Worm (Caenorhabditis elegans) whole organism, L1 larva: ENCODE measurements around the gene F14F7.4.

Source experiments
- C16A3.4 ChIP-seq: fragments of 150-350 bp; optimal IDR thresholded peaks from 2 replicates; lab custom pipeline; 2014; ENCODE audit warnings: missing biosample characterization, missing genetic modification characterization
- Y116A8C.19 ChIP-seq: sonication (generic microtip); optimal IDR thresholded peaks from 2 replicates; lab custom pipeline; 2016; ENCODE audit warnings: missing compliant biosample characterization, missing genetic modification characterization, borderline replicate concordance
- aha-1 ChIP-seq: fragments of 150-350 bp; optimal IDR thresholded peaks from 2 replicates; lab custom pipeline; 2014; ENCODE audit warnings: missing biosample characterization, missing genetic modification characterization
- aly-2 ChIP-seq: fragments of 150-350 bp; optimal IDR thresholded peaks from 2 replicates; lab custom pipeline; 2014; ENCODE audit warnings: missing biosample characterization, missing genetic modification characterization
- ama-1 ChIP-seq: fragments of 150-350 bp; optimal IDR thresholded peaks from 2 replicates; lab custom pipeline; 2014
- ceh-8 ChIP-seq: fragments of 200-800 bp; sonication (Bioruptor generic); optimal IDR thresholded peaks from 2 replicates; lab custom pipeline; 2018; ENCODE audit warnings: mild to moderate bottlenecking, missing genetic modification characterization, moderate library complexity, missing compliant biosample characterization
- ceh-88 ChIP-seq: fragments of 200-800 bp; sonication (Bioruptor generic); IDR thresholded peaks from 2 replicates; pipeline ENCODE4 v1.3.6; 2022; ENCODE audit warnings: missing genetic modification characterization, missing compliant biosample characterization
- ces-1 ChIP-seq: fragments of 150-350 bp; optimal IDR thresholded peaks from 2 replicates; lab custom pipeline; 2014; ENCODE audit warnings: missing biosample characterization, missing genetic modification reagents, missing genetic modification characterization
- efl-1 ChIP-seq, 4 experiments: fragments of 150-350 bp; optimal IDR thresholded peaks in 3 of 4; peaks in 1 of 4; 1 replicate in 1 of 4; 2 replicates in 3 of 4; lab custom pipeline; 2014; ENCODE audit warnings: missing biosample characterization in 2 of 4, missing genetic modification characterization in 2 of 4, missing genetic modification reagents in 2 of 4
- egl-13 ChIP-seq: sonication (generic microtip); optimal IDR thresholded peaks from 2 replicates; lab custom pipeline; 2016; ENCODE audit warnings: missing genotype, missing genetic modification reagents, missing genetic modification characterization, missing compliant biosample characterization
- elt-3 ChIP-seq, 6 experiments: fragments of 150-350 bp in 1 of 6; sonication (generic microtip); optimal IDR thresholded peaks; 2 replicates each; lab custom pipeline; 2017 to 2018; ENCODE audit warnings: missing biosample characterization in 6 of 6, missing genetic modification characterization in 6 of 6, inconsistent platforms in 1 of 6
- fkh-10 ChIP-seq: sonication (generic microtip); optimal IDR thresholded peaks from 2 replicates; lab custom pipeline; 2017; ENCODE audit warnings: missing biosample characterization, missing genetic modification reagents, missing genetic modification characterization
- fos-1 ChIP-seq: fragments of 150-350 bp; optimal IDR thresholded peaks from 2 replicates; lab custom pipeline; 2014; ENCODE audit warnings: missing biosample characterization, missing genetic modification characterization
- grh-1 ChIP-seq: fragments of 200-800 bp; sonication (Bioruptor generic); IDR thresholded peaks from 2 replicates; pipeline ENCODE4 v1.3.6; 2022; ENCODE audit warnings: missing genetic modification reagents, missing genetic modification characterization, missing compliant biosample characterization
- hlh-17 ChIP-seq: fragments of 200-800 bp; sonication (Bioruptor generic); optimal IDR thresholded peaks from 2 replicates; lab custom pipeline; 2018; ENCODE audit warnings: missing genetic modification characterization, mild to moderate bottlenecking, missing compliant biosample characterization, moderate library complexity, borderline replicate concordance
- hlh-4 ChIP-seq: sonication (generic microtip); optimal IDR thresholded peaks from 2 replicates; lab custom pipeline; 2016; ENCODE audit warnings: mild to moderate bottlenecking, missing genetic modification characterization, missing compliant biosample characterization
- hpl-2 ChIP-seq: fragments of 150-350 bp; optimal IDR thresholded peaks from 2 replicates; lab custom pipeline; 2014; ENCODE audit warnings: missing biosample characterization, missing genetic modification reagents, missing genetic modification characterization
- irx-1 ChIP-seq: sonication (generic microtip); optimal IDR thresholded peaks from 2 replicates; lab custom pipeline; 2016; ENCODE audit warnings: missing genetic modification characterization, missing compliant biosample characterization
- lin-13 ChIP-seq: fragments of 150-350 bp; optimal IDR thresholded peaks from 2 replicates; lab custom pipeline; 2014; ENCODE audit warnings: missing biosample characterization, missing genetic modification reagents, missing genetic modification characterization
- lin-14 ChIP-seq: fragments of 200-800 bp; sonication (Bioruptor generic); optimal IDR thresholded peaks from 2 replicates; lab custom pipeline; 2018; ENCODE audit warnings: mild to moderate bottlenecking, missing genetic modification characterization, moderate library complexity, missing compliant biosample characterization
- lin-15B ChIP-seq: fragments of 150-350 bp; sonication (generic microtip); optimal IDR thresholded peaks from 3 replicates; lab custom pipeline; 2014; ENCODE audit warnings: missing biosample characterization, missing genetic modification characterization
- lin-35 ChIP-seq, 2 experiments: fragments of 150-350 bp; optimal IDR thresholded peaks; 2 replicates each; lab custom pipeline; 2014; ENCODE audit warnings: missing biosample characterization in 2 of 2, missing genetic modification characterization in 2 of 2, missing genetic modification reagents in 2 of 2
- lir-3 ChIP-seq: sonication (generic microtip); optimal IDR thresholded peaks from 2 replicates; lab custom pipeline; 2016; ENCODE audit warnings: mild to moderate bottlenecking, missing genetic modification characterization, moderate library complexity, missing compliant biosample characterization; ENCODE audit not compliant: poor library complexity
- mep-1 ChIP-seq: fragments of 150-350 bp; optimal IDR thresholded peaks from 2 replicates; lab custom pipeline; 2014; ENCODE audit warnings: missing biosample characterization, missing genetic modification characterization
- nhr-11 ChIP-seq: fragments of 150-350 bp; optimal IDR thresholded peaks from 2 replicates; lab custom pipeline; 2014; ENCODE audit warnings: missing biosample characterization, missing genetic modification characterization
- nhr-12 ChIP-seq: sonication (generic microtip); optimal IDR thresholded peaks from 2 replicates; lab custom pipeline; 2017; ENCODE audit warnings: missing biosample characterization, missing genetic modification characterization
- nhr-20 ChIP-seq: sonication (generic microtip); optimal IDR thresholded peaks from 2 replicates; lab custom pipeline; 2016; ENCODE audit warnings: mild to moderate bottlenecking, missing genetic modification characterization, missing compliant biosample characterization
- nhr-237 ChIP-seq: fragments of 150-350 bp; optimal IDR thresholded peaks from 2 replicates; lab custom pipeline; 2014; ENCODE audit warnings: missing biosample characterization, missing genetic modification characterization
- nhr-28 ChIP-seq: fragments of 150-350 bp; optimal IDR thresholded peaks from 2 replicates; lab custom pipeline; 2014; ENCODE audit warnings: missing biosample characterization, missing genetic modification characterization
- nhr-47 ChIP-seq: sonication (generic microtip); optimal IDR thresholded peaks from 2 replicates; lab custom pipeline; 2016; ENCODE audit warnings: mild to moderate bottlenecking, missing genetic modification characterization, moderate library complexity, missing compliant biosample characterization
- nhr-71 ChIP-seq: sonication (generic microtip); optimal IDR thresholded peaks from 2 replicates; lab custom pipeline; 2016; ENCODE audit warnings: mild to moderate bottlenecking, missing genetic modification characterization, moderate library complexity, missing compliant biosample characterization
- nhr-77 ChIP-seq: fragments of 150-350 bp; optimal IDR thresholded peaks from 2 replicates; lab custom pipeline; 2014; ENCODE audit warnings: missing biosample characterization, missing genetic modification characterization
- nhr-84 ChIP-seq: sonication (generic microtip); optimal IDR thresholded peaks from 2 replicates; lab custom pipeline; 2017; ENCODE audit warnings: missing biosample characterization, missing genetic modification characterization
- nhr-85 ChIP-seq: sonication (generic microtip); peaks from one replicate; lab custom pipeline; 2016; ENCODE audit warnings: missing genetic modification characterization, inconsistent platforms, missing compliant biosample characterization
- snpc-4 ChIP-seq: fragments of 150-350 bp; optimal IDR thresholded peaks from 2 replicates; lab custom pipeline; 2014; ENCODE audit warnings: missing biosample characterization, missing genetic modification characterization
- snu-23 ChIP-seq: sonication (generic microtip); optimal IDR thresholded peaks from 2 replicates; lab custom pipeline; 2016; ENCODE audit warnings: missing genetic modification characterization, missing compliant biosample characterization
- sox-4 ChIP-seq: sonication (generic microtip); optimal IDR thresholded peaks from 2 replicates; lab custom pipeline; 2016; ENCODE audit warnings: missing genetic modification characterization, missing compliant biosample characterization
- sup-37 ChIP-seq: fragments of 200-800 bp; sonication (Bioruptor generic); optimal IDR thresholded peaks from 2 replicates; lab custom pipeline; 2018; ENCODE audit warnings: mild to moderate bottlenecking, missing genetic modification characterization, missing compliant biosample characterization
- tlp-1 ChIP-seq: fragments of 150-350 bp; optimal IDR thresholded peaks from 2 replicates; lab custom pipeline; 2014; ENCODE audit warnings: missing biosample characterization, missing genetic modification characterization
- unc-130 ChIP-seq: fragments of 150-350 bp; optimal IDR thresholded peaks from 2 replicates; lab custom pipeline; 2017; ENCODE audit warnings: missing biosample characterization, missing genetic modification characterization, inconsistent platforms
- unc-62 ChIP-seq: fragments of 150-350 bp; optimal IDR thresholded peaks from 2 replicates; lab custom pipeline; 2014; ENCODE audit warnings: missing biosample characterization, missing genetic modification reagents, missing genetic modification characterization
- unc-86 ChIP-seq: sonication (generic microtip); optimal IDR thresholded peaks from 2 replicates; lab custom pipeline; 2016; ENCODE audit warnings: missing genetic modification characterization, missing compliant biosample characterization
- vab-15 ChIP-seq: sonication (generic microtip); optimal IDR thresholded peaks from 2 replicates; lab custom pipeline; 2017; ENCODE audit warnings: missing genotype, mild to moderate bottlenecking, missing genetic modification characterization, missing compliant biosample characterization
- zag-1 ChIP-seq: fragments of 150-350 bp; optimal IDR thresholded peaks from 2 replicates; lab custom pipeline; 2014; ENCODE audit warnings: missing biosample characterization, missing genetic modification characterization
- zip-4 ChIP-seq: fragments of 200-800 bp; sonication (Bioruptor generic); optimal IDR thresholded peaks from 2 replicates; lab custom pipeline; 2018; ENCODE audit warnings: mild to moderate bottlenecking, missing genetic modification characterization, moderate library complexity, missing compliant biosample characterization
- ztf-4 ChIP-seq: fragments of 150-350 bp; optimal IDR thresholded peaks from 2 replicates; lab custom pipeline; 2014; ENCODE audit warnings: missing biosample characterization, missing genetic modification characterization

Gene F14F7.4

DNA sequence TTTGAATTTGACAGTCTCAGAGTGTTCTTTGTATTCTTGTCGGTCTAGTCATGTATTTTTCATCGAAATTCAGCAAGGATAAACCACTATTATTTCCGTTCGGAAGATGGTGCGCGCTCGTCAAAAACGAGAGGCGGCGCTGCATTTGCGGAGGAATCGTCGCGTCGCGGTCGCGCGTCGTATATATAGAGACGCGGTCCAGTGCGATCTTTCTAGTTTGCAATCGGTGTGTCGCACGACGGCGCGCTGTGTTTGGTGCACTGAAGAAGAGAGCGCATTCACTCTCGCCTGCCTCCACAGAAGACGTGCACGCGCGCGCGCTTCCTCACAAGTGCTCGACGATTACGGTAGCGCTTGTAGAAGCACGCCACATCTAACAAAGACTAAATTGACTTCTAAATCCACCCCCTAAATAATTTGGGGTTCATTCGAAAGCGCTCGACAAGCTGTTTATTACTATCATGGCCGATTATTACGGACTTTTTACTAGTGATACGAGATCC is 41.1 kb upstream of the F14F7.4 start, which contains the start of gene Y39E4B.6 (continued):
- TF ChIP-seq C16A3.4 (peak; percentile 97), mep-1 (tag; lab: Kevin White, UChicago) (peak; percentile 88), nhr-77 (peak; percentile 98), snu-23 (GFP tag; lab: Kevin White, UChicago) (peak; percentile 99), nhr-11 (tag; lab: Kevin White, UChicago) (peak; percentile 78)

DNA sequence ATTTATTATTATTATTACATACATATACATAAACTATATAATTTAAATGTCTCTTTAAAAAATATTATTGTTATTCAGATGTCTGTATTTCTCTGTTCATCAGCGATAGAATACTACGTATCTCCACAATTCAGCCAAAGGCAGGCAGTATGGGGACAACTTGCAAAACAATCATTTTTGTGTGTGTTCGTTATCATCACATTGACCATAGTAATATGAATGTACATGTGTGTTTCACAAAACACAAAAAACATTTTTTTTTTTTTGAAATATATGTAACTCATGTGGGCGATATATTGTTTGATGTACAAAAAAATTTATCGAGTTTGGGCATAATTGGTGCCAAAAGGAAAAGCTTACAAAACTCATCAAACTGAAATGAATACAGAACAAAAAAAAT is 39.9 kb upstream of the F14F7.4 start:
- TF ChIP-seq aha-1 (no peak), mep-1 (tag; lab: Kevin White, UChicago) (peak; percentile 1), nhr-85 (tag; lab: Kevin White, UChicago) (peak; percentile 66)

DNA sequence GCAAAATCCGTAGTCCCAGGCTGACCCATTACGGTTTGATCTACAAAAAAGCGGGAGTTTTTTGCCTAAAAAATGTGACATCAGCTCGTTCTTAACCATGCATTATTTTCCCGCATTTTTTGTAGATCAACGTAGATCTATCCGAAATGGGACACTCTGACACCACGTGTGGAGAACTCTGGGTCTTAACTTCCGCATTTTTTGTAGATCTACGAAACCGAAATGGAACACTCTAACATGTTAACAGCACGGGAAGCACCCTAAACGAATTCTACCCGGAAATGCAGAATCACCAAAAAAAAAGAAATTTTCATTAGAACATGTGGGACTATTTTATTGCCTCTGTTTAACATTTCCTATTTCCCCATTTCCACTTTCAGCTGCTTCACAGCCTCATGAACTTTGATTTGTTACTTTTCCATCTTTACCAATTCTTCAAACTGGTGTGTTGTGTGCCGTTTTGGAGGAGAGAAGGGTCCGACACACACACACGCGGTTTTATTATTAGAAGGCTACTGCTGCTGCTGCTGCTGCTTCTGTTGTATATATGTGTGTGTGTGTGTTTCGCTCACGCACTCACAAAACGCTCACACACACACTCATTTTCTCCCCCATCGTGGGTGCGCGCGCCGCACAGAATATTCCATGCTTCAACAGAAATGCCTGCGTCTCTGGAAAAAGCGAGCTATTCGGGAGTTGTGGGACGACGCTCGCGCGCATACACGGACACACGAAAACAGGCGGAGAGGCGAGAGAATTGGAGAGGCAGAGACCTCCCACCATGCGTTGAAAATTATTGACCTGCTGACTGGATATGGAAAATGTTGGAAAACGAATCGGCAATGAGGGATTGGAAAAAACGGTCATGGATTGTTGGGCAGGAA is 38.6 kb upstream of the F14F7.4 start:
- no peak for TF ChIP-seq nhr-28 (tag; lab: Kevin White, UChicago)
- TF ChIP-seq ztf-4 (tag; lab: Kevin White, UChicago): peak; percentile 81
- TF ChIP-seq unc-62 (GFP tag; lab: Kevin White, UChicago): no peak
- TF ChIP-seq ces-1 (GFP tag; lab: Kevin White, UChicago): no peak
- peak; percentile 93 for TF ChIP-seq unc-86 (tag; lab: Kevin White, UChicago)
- peak; percentile 86 for TF ChIP-seq lin-13 (GFP tag; lab: Kevin White, UChicago)
- peak; percentile 89 for TF ChIP-seq nhr-47 (tag; lab: Kevin White, UChicago)
- peak; percentile 68 for TF ChIP-seq irx-1 (tag; lab: Kevin White, UChicago)
- no peak for TF ChIP-seq nhr-12 (tag; lab: Kevin White, UChicago)
- peak; percentile 82 for TF ChIP-seq nhr-85 (tag; lab: Kevin White, UChicago)
- no peak for TF ChIP-seq nhr-84 (tag; lab: Kevin White, UChicago)
- peak; percentile 32 for TF ChIP-seq snpc-4 (tag; lab: Kevin White, UChicago)
- TF ChIP-seq egl-13 (tag; lab: Kevin White, UChicago): peak; percentile 80
- TF ChIP-seq fkh-10 (GFP tag; lab: Kevin White, UChicago): peak; percentile 90
- no peak for TF ChIP-seq sup-37 (GFP tag; lab: Kevin White, UChicago)
- peak; percentile 66 to 71 for TF ChIP-seq lin-35 (GFP tag; optimal IDR thresholded peaks at IDR 0.05; lab: Kevin White, UChicago)
- TF ChIP-seq vab-15 (tag; lab: Kevin White, UChicago): peak; percentile 38
- no peak for TF ChIP-seq Y116A8C.19 (tag; lab: Kevin White, UChicago)
- TF ChIP-seq ceh-8 (GFP tag; lab: Kevin White, UChicago): peak; percentile 85
- TF ChIP-seq sox-4 (tag; lab: Kevin White, UChicago): no peak
- TF ChIP-seq fos-1 (tag; lab: Kevin White, UChicago): peak; percentile 65
- TF ChIP-seq nhr-20: peak; percentile 83
- TF ChIP-seq tlp-1 (tag; lab: Kevin White, UChicago): no peak
- peak; percentile 30 for TF ChIP-seq zag-1 (tag; lab: Kevin White, UChicago)
- peak; percentile 73 for TF ChIP-seq lir-3 (tag; lab: Kevin White, UChicago)
- TF ChIP-seq efl-1 (optimal IDR thresholded peaks at IDR 0.05; lab: Kevin White, UChicago): peak; percentile 63 to 74
- TF ChIP-seq efl-1 (GFP tag; optimal IDR thresholded peaks at IDR 0.05 in 1 of 2; lab: Kevin White, UChicago): peak; percentile 40 to 82
- TF ChIP-seq lin-15B: peak; percentile 32
- TF ChIP-seq ceh-88 (GFP tag; lab: Robert Waterston, UW): peak; percentile 73; the same call in 1 of the 2 replicates
- TF ChIP-seq aha-1: no peak
- no peak for TF ChIP-seq hpl-2 (GFP tag; lab: Kevin White, UChicago)
- peak; percentile 93 for TF ChIP-seq nhr-71
- TF ChIP-seq lin-14 (GFP tag; lab: Kevin White, UChicago): peak; percentile 97
- TF ChIP-seq hlh-17 (GFP tag; lab: Kevin White, UChicago): no peak
- TF ChIP-seq aly-2 (tag; lab: Kevin White, UChicago): no peak
- peak; percentile 9 for TF ChIP-seq unc-130
- no peak for TF ChIP-seq hlh-4 (tag; lab: Kevin White, UChicago)
- peak; percentile 62 for TF ChIP-seq C16A3.4
- peak in 1 of 6 experiments; percentile 7 for TF ChIP-seq elt-3 (tag; optimal IDR thresholded peaks at IDR 0.05; lab: Kevin White, UChicago)
- TF ChIP-seq zip-4 (GFP tag; lab: Kevin White, UChicago): peak; percentile 40
- TF ChIP-seq ama-1 (lab: Kevin White, UChicago): peak; percentile 49
- peak; percentile 64 for TF ChIP-seq nhr-237 (tag; lab: Kevin White, UChicago)
- peak; percentile 29; the same call in 1 of the 2 replicates for TF ChIP-seq grh-1 (GFP tag; lab: Robert Waterston, UW)
